Fruit fly (Drosophila melanogaster) whole organism, embryonic: Measurements from ENCODE around the gene dpy.
A peak's percentile ranks its signal among the peaks of the same experiment; 100 is the strongest.

Experiments
- Adf1 ChIP-seq: fragments of 200-800 bp; sonication (Bioruptor generic); IDR thresholded peaks from 2 replicates; pipeline ENCODE4 v1.3.6; 2022; ENCODE audit warnings: missing biosample characterization, missing genetic modification characterization
- Bgb ChIP-seq: fragments of 200-800 bp; sonication (Bioruptor generic); IDR thresholded peaks from 2 replicates; pipeline ENCODE4 v1.3.6; 2022; ENCODE audit warnings: missing biosample characterization, missing genetic modification characterization; ENCODE audit not compliant: partially characterized antibody
- CG10462 ChIP-seq: fragments of 200-800 bp; sonication (Bioruptor generic); optimal IDR thresholded peaks from 2 replicates; lab custom pipeline; 2016; ENCODE audit warnings: missing biosample characterization, missing genetic modification characterization
- CG12155 ChIP-seq: fragments of 200-800 bp; sonication (Bioruptor generic); optimal IDR thresholded peaks from 3 replicates; lab custom pipeline; 2016; ENCODE audit warnings: missing biosample characterization, missing genetic modification characterization
- CG14860 ChIP-seq: fragments of 200-800 bp; sonication (Bioruptor generic); IDR thresholded peaks from 3 replicates; pipeline ENCODE4 v1.3.6; 2022; ENCODE audit warnings: missing biosample characterization, missing genetic modification characterization; ENCODE audit not compliant: partially characterized antibody
- CG1603 ChIP-seq: fragments of 200-800 bp; sonication (Bioruptor generic); optimal IDR thresholded peaks from 2 replicates; lab custom pipeline; 2019; ENCODE audit warnings: missing biosample characterization, mild to moderate bottlenecking, missing genetic modification characterization, moderate library complexity
- CG17385 ChIP-seq: fragments of 200-800 bp; sonication (Bioruptor generic); optimal IDR thresholded peaks from 3 replicates; lab custom pipeline; 2018; ENCODE audit warnings: missing biosample characterization, mild to moderate bottlenecking, missing genetic modification characterization
- CG17802 ChIP-seq: fragments of 200-800 bp; sonication (Bioruptor generic); optimal IDR thresholded peaks from 2 replicates; lab custom pipeline; 2018; ENCODE audit warnings: missing biosample characterization, mild to moderate bottlenecking, missing genetic modification characterization, moderate library complexity
- CG2712 ChIP-seq: fragments of 200-800 bp; optimal IDR thresholded peaks from 3 replicates; lab custom pipeline; 2019; ENCODE audit warnings: missing biosample characterization, mild to moderate bottlenecking, missing genetic modification characterization, moderate library complexity
- CG31224 ChIP-seq: fragments of 200-800 bp; sonication (Bioruptor generic); IDR thresholded peaks from 2 replicates; pipeline ENCODE4 v1.3.6; 2022; ENCODE audit warnings: missing biosample characterization, missing genetic modification characterization
- CG32532 ChIP-seq: fragments of 200-800 bp; sonication (Bioruptor generic); IDR thresholded peaks from 2 replicates; pipeline ENCODE4 v1.3.6; 2022; ENCODE audit warnings: missing biosample characterization, missing genetic modification characterization
- CG3847 ChIP-seq: fragments of 200-800 bp; sonication (Bioruptor generic); IDR thresholded peaks from 2 replicates; pipeline ENCODE4 v1.3.6; 2022; ENCODE audit warnings: missing biosample characterization, missing genetic modification characterization
- CG6683 ChIP-seq: fragments of 200-800 bp; sonication (Bioruptor generic); optimal IDR thresholded peaks from 2 replicates; lab custom pipeline; 2017; ENCODE audit warnings: missing biosample characterization, mild to moderate bottlenecking, missing genetic modification characterization, missing genetic modification reagents
- CG6765 ChIP-seq: fragments of 200-800 bp; sonication (Bioruptor generic); optimal IDR thresholded peaks from 3 replicates; lab custom pipeline; 2017; ENCODE audit warnings: missing biosample characterization, mild to moderate bottlenecking, missing genetic modification characterization
- CG6791 ChIP-seq: fragments of 200-800 bp; sonication (Bioruptor generic); IDR thresholded peaks from 3 replicates; pipeline ENCODE4 v1.3.6; 2022; ENCODE audit warnings: missing biosample characterization, missing genetic modification characterization; ENCODE audit not compliant: partially characterized antibody
- CG7372 ChIP-seq: fragments of 200-800 bp; sonication (Bioruptor generic); IDR thresholded peaks from 2 replicates; pipeline ENCODE4 v1.3.6; 2022; ENCODE audit warnings: missing biosample characterization, missing genetic modification characterization
- CG7556 ChIP-seq: fragments of 200-800 bp; sonication (Bioruptor generic); optimal IDR thresholded peaks from 2 replicates; lab custom pipeline; 2017; ENCODE audit warnings: missing biosample characterization, mild to moderate bottlenecking, missing genetic modification characterization
- CG8089 ChIP-seq: fragments of 200-800 bp; sonication (Bioruptor generic); optimal IDR thresholded peaks from 3 replicates; lab custom pipeline; 2016; ENCODE audit warnings: missing biosample characterization, missing genetic modification characterization
- CG8281 ChIP-seq: fragments of 200-800 bp; sonication (Bioruptor generic); optimal IDR thresholded peaks from 2 replicates; lab custom pipeline; 2018; ENCODE audit warnings: missing biosample characterization, mild to moderate bottlenecking, missing genetic modification characterization, moderate library complexity
- CG8478 ChIP-seq: fragments of >200 bp; optimal IDR thresholded peaks from 2 replicates; lab custom pipeline; 2018
- CG9797 ChIP-seq: fragments of 200-800 bp; sonication (Bioruptor generic); optimal IDR thresholded peaks from 3 replicates; lab custom pipeline; 2018; ENCODE audit warnings: missing biosample characterization, mild to moderate bottlenecking, missing genetic modification characterization
- CHES-1-like ChIP-seq: fragments of 200-800 bp; sonication (Bioruptor generic); optimal IDR thresholded peaks from 2 replicates; lab custom pipeline; 2016; ENCODE audit warnings: missing biosample characterization, missing genetic modification characterization
- D ChIP-seq, 2 experiments: fragments of 200-800 bp in 1 of 2; fragments of >200 bp in 1 of 2; sonication (Bioruptor generic) in 1 of 2; optimal IDR thresholded peaks; 2 replicates in 1 of 2; 3 replicates in 1 of 2; lab custom pipeline; 2017; ENCODE audit warnings: mild to moderate bottlenecking in 1 of 2, missing biosample characterization in 1 of 2, missing genetic modification characterization in 1 of 2, missing genetic modification reagents in 1 of 2
- Doc3 ChIP-seq: fragments of 200-800 bp; sonication (Bioruptor generic); IDR thresholded peaks from 3 replicates; pipeline ENCODE4 v1.3.6; 2022; ENCODE audit warnings: missing biosample characterization, missing genetic modification characterization; ENCODE audit not compliant: partially characterized antibody
- Dref ChIP-seq: fragments of 200-800 bp; sonication (Bioruptor generic); IDR thresholded peaks from 2 replicates; pipeline ENCODE4 v1.3.6; 2022; ENCODE audit warnings: missing biosample characterization, missing genetic modification characterization
- Lpt ChIP-seq: fragments of >200 bp; optimal IDR thresholded peaks from 2 replicates; lab custom pipeline; 2018; ENCODE audit warnings: missing biosample characterization, missing genetic modification characterization
- Mrtf ChIP-seq: fragments of 200-800 bp; sonication (Bioruptor generic); IDR thresholded peaks from 3 replicates; pipeline ENCODE4 v1.3.6; 2022; ENCODE audit warnings: missing biosample characterization, missing genetic modification characterization
- Nf-YB ChIP-seq: fragments of 200-800 bp; sonication (Bioruptor generic); optimal IDR thresholded peaks from 3 replicates; lab custom pipeline; 2019; ENCODE audit warnings: missing biosample characterization, mild to moderate bottlenecking, missing genetic modification characterization, moderate library complexity
- Oli ChIP-seq: fragments of 200-800 bp; sonication (Bioruptor generic); optimal IDR thresholded peaks from 2 replicates; lab custom pipeline; 2018; ENCODE audit warnings: missing biosample characterization, mild to moderate bottlenecking, missing genetic modification characterization, moderate library complexity
- Poxn ChIP-seq: fragments of 200-800 bp; sonication (Bioruptor generic); IDR thresholded peaks from 2 replicates; pipeline ENCODE4 v1.3.6; 2022; ENCODE audit warnings: missing biosample characterization, missing genetic modification characterization
- Taf1 ChIP-seq: fragments of 200-800 bp; sonication (Bioruptor generic); IDR thresholded peaks from 2 replicates; pipeline ENCODE4 v1.3.6; 2022; ENCODE audit warnings: missing biosample characterization, missing genetic modification characterization
- cad ChIP-seq: fragments of >200 bp; optimal IDR thresholded peaks from 2 replicates; lab custom pipeline; 2017; ENCODE audit warnings: missing biosample characterization, missing genetic modification characterization
- emc ChIP-seq: fragments of 200-800 bp; sonication (Bioruptor generic); optimal IDR thresholded peaks from 2 replicates; lab custom pipeline; 2016; ENCODE audit warnings: missing biosample characterization, missing genetic modification characterization
- eve ChIP-seq, 2 experiments: fragments of >200 bp; optimal IDR thresholded peaks; 2 replicates each; lab custom pipeline; 2017; ENCODE audit warnings: missing biosample characterization in 2 of 2, missing genetic modification characterization in 2 of 2
- fd102C ChIP-seq: fragments of 200-800 bp; sonication (Bioruptor generic); optimal IDR thresholded peaks from 2 replicates; lab custom pipeline; 2018; ENCODE audit warnings: missing biosample characterization, mild to moderate bottlenecking, missing genetic modification characterization, moderate library complexity
- ftz-f1 ChIP-seq: fragments of 200-800 bp; sonication (Bioruptor generic); optimal IDR thresholded peaks from 2 replicates; lab custom pipeline; 2016; ENCODE audit warnings: missing biosample characterization, missing genetic modification characterization
- gfzf ChIP-seq: fragments of 200-800 bp; sonication (Bioruptor generic); optimal IDR thresholded peaks from 2 replicates; lab custom pipeline; 2016; ENCODE audit warnings: missing biosample characterization, mild to moderate bottlenecking, missing genetic modification characterization, moderate library complexity
- h ChIP-seq: fragments of >200 bp; optimal IDR thresholded peaks from 2 replicates; lab custom pipeline; 2017
- kay ChIP-seq: fragments of 200-800 bp; sonication (Bioruptor generic); optimal IDR thresholded peaks from 2 replicates; lab custom pipeline; 2016; ENCODE audit warnings: missing biosample characterization, missing genetic modification characterization
- kni ChIP-seq: fragments of 200-800 bp; sonication (Bioruptor generic); optimal IDR thresholded peaks from 3 replicates; lab custom pipeline; 2017; ENCODE audit warnings: mild to moderate bottlenecking, missing biosample characterization, missing genetic modification reagents, missing genetic modification characterization
- nau ChIP-seq: fragments of 200-800 bp; sonication (Bioruptor generic); optimal IDR thresholded peaks from 3 replicates; lab custom pipeline; 2017; ENCODE audit warnings: missing biosample characterization, mild to moderate bottlenecking, missing genetic modification characterization, missing genetic modification reagents
- run ChIP-seq: fragments of 200-800 bp; sonication (Bioruptor generic); optimal IDR thresholded peaks from 3 replicates; lab custom pipeline; 2018; ENCODE audit warnings: missing biosample characterization, mild to moderate bottlenecking, missing genetic modification characterization
- sd ChIP-seq: fragments of 200-800 bp; sonication (Bioruptor generic); optimal IDR thresholded peaks from 3 replicates; lab custom pipeline; 2018; ENCODE audit warnings: missing biosample characterization, mild to moderate bottlenecking, missing genetic modification characterization, moderate library complexity
- sisA ChIP-seq: fragments of 200-800 bp; sonication (Bioruptor generic); IDR thresholded peaks from 2 replicates; pipeline ENCODE4 v1.3.6; 2022; ENCODE audit warnings: missing biosample characterization, missing genetic modification characterization
- slbo ChIP-seq: fragments of 200-800 bp; sonication (Bioruptor generic); IDR thresholded peaks from 2 replicates; pipeline ENCODE4 v1.3.6; 2022; ENCODE audit warnings: missing biosample characterization, missing genetic modification characterization
- slou ChIP-seq: fragments of 200-800 bp; sonication (Bioruptor generic); optimal IDR thresholded peaks from 3 replicates; lab custom pipeline; 2016; ENCODE audit warnings: missing biosample characterization, missing genetic modification characterization
- so ChIP-seq: fragments of 200-800 bp; sonication (Bioruptor generic); IDR thresholded peaks from 3 replicates; pipeline ENCODE4 v1.3.6; 2022; ENCODE audit warnings: missing biosample characterization, missing genetic modification characterization
- stwl ChIP-seq: fragments of 200-800 bp; sonication (Bioruptor generic); optimal IDR thresholded peaks from 3 replicates; lab custom pipeline; 2018; ENCODE audit warnings: missing biosample characterization, mild to moderate bottlenecking, missing genetic modification characterization, moderate library complexity
- toy ChIP-seq: fragments of 200-800 bp; sonication (Bioruptor generic); IDR thresholded peaks from 2 replicates; pipeline ENCODE4 v1.3.6; 2022; ENCODE audit warnings: missing biosample characterization, missing genetic modification characterization
- ttk ChIP-seq: fragments of 200-800 bp; sonication (Bioruptor generic); IDR thresholded peaks from 2 replicates; pipeline ENCODE4 v2.1.2; 2022; ENCODE audit warnings: missing biosample characterization, missing genetic modification characterization
- vnd ChIP-seq: fragments of 200-800 bp; sonication (Bioruptor generic); IDR thresholded peaks from 3 replicates; pipeline ENCODE4 v1.3.6; 2022; ENCODE audit warnings: missing biosample characterization, missing genetic modification characterization; ENCODE audit not compliant: partially characterized antibody
- wek ChIP-seq: fragments of 200-800 bp; sonication (Bioruptor generic); optimal IDR thresholded peaks from 3 replicates; lab custom pipeline; 2018; ENCODE audit warnings: missing biosample characterization, mild to moderate bottlenecking, missing genetic modification characterization, moderate library complexity

dpy gene

DNA sequence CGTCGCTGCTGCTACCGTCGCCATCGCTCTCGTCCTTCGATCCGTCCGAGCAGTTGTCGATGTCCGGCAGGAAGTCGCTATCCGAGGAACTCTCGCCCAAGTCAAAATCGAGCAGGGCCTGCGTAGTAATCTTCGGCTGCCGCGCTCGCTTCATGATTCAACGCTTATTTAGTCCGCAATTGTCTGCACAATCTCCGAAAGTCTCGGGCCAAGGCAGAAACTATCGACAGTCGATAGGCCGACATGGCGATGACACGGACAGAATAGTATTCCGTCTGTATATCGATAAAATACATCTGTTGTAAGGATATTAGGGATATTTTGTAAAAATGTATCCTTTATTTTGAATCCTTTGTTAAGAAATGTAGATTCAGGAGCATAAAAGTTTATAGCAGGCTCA is 161.3 kb downstream of the dpy start, which contains the start of gene CG15439 (continued):
- TF ChIP-seq CG31224 (GFP tag; lab: Robert Waterston, UW) (no peak), CG7556 (no peak), ttk (GFP tag; lab: Robert Waterston, UW) (no peak), Lpt (GFP tag; lab: Kevin White, UChicago) (no peak), vnd (GFP tag; lab: Robert Waterston, UW) (peak; percentile 72), slbo (GFP tag; lab: Robert Waterston, UW) (no peak), Poxn (GFP tag; lab: Robert Waterston, UW) (no peak), kay (GFP tag; lab: Kevin White, UChicago) (no peak), run (tag; lab: Kevin White, UChicago) (no peak), CG1603 (peak; percentile 32), Taf1 (GFP tag; lab: Robert Waterston, UW) (no peak), CHES-1-like (GFP tag; lab: Kevin White, UChicago) (no peak), CG12155 (GFP tag; lab: Kevin White, UChicago) (no peak), Doc3 (GFP tag; lab: Robert Waterston, UW) (peak; percentile 67), Nf-YB (no peak), cad (GFP tag; lab: Kevin White, UChicago) (no peak), Bgb (GFP tag; lab: Robert Waterston, UW) (peak; percentile 72), ftz-f1 (GFP tag; lab: Kevin White, UChicago) (no peak), CG17385 (GFP tag; lab: Kevin White, UChicago) (no peak), eve (GFP tag; optimal IDR thresholded peaks at IDR 0.05; lab: Kevin White, UChicago) (no peak), toy (GFP tag; lab: Robert Waterston, UW) (no peak), CG8089 (no peak), h (lab: Kevin White, UChicago) (no peak), D (optimal IDR thresholded peaks at IDR 0.05; lab: Kevin White, UChicago) (no peak), D (GFP tag; optimal IDR thresholded peaks at IDR 0.05; lab: Kevin White, UChicago) (no peak), CG32532 (GFP tag; lab: Robert Waterston, UW) (no peak), CG10462 (GFP tag; lab: Kevin White, UChicago) (no peak), CG17802 (tag; lab: Kevin White, UChicago) (no peak), kni (GFP tag; lab: Kevin White, UChicago) (no peak), CG9797 (GFP tag; lab: Kevin White, UChicago) (no peak), CG2712 (tag; lab: Kevin White, UChicago) (no peak), wek (GFP tag; lab: Kevin White, UChicago) (peak; percentile 64), so (GFP tag; lab: Robert Waterston, UW) (no peak), Mrtf (GFP tag; lab: Robert Waterston, UW) (no peak), Dref (GFP tag; lab: Robert Waterston, UW) (peak; percentile 77), CG3847 (GFP tag; lab: Robert Waterston, UW) (no peak), nau (no peak), gfzf (GFP tag; lab: Kevin White, UChicago) (no peak), slou (no peak), sd (no peak), sisA (GFP tag; lab: Robert Waterston, UW) (no peak), Adf1 (GFP tag; lab: Robert Waterston, UW) (no peak), Oli (tag; lab: Kevin White, UChicago) (no peak), CG8281 (tag; lab: Kevin White, UChicago) (no peak), emc (GFP tag; lab: Kevin White, UChicago) (no peak), CG8478 (no peak), CG6791 (GFP tag; lab: Robert Waterston, UW) (peak; percentile 82), CG6765 (no peak), CG14860 (peak; percentile 49), stwl (tag; lab: Kevin White, UChicago) (peak; percentile 51), fd102C (GFP tag; lab: Kevin White, UChicago) (no peak), CG7372 (GFP tag; lab: Robert Waterston, UW) (no peak), CG6683 (GFP tag; lab: Kevin White, UChicago) (no peak)
